Fruit fly (Drosophila melanogaster) whole organism, larva: Measurements from ENCODE around the gene Ref1.

Source experiments
- noc ChIP-seq: fragments of 200-800 bp; sonication (Bioruptor generic); optimal IDR thresholded peaks from 3 replicates; lab custom pipeline; 2019; ENCODE audit warnings: missing biosample characterization, mild to moderate bottlenecking, missing genetic modification characterization, moderate library complexity

The Ref1 gene

dm6 chr3R:7107713-7108588 is 27.8 kb upstream of the Ref1 start:
- peak; percentile 58 for TF ChIP-seq noc (tag; lab: Kevin White, UChicago)

- no peak for TF ChIP-seq noc (tag; lab: Kevin White, UChicago)
Measured at dm6 chr3R:7105503-7106164, 25.4 kb upstream of the Ref1 start.

dm6 chr3R:7104308-7104707 is 24.1 kb upstream of the Ref1 start:
- no peak for TF ChIP-seq noc (tag; lab: Kevin White, UChicago)

- no peak for TF ChIP-seq noc (tag; lab: Kevin White, UChicago)
Measured at dm6 chr3R:7102853-7103833, 23.0 kb upstream of the Ref1 start.

- no peak for TF ChIP-seq noc (tag; lab: Kevin White, UChicago)
Measured at dm6 chr3R:7094368-7094767, 14.2 kb upstream of the Ref1 start.

dm6 chr3R:7093592-7093991 is 13.4 kb upstream of the Ref1 start:
- TF ChIP-seq noc (tag; lab: Kevin White, UChicago) = no peak

dm6 chr3R:7091904-7092303 is 11.7 kb upstream of the Ref1 start:
- TF ChIP-seq noc (tag; lab: Kevin White, UChicago) = no peak

- no peak for TF ChIP-seq noc (tag; lab: Kevin White, UChicago)
Measured at dm6 chr3R:7090337-7090830, 10.2 kb upstream of the Ref1 start.

- TF ChIP-seq noc (tag; lab: Kevin White, UChicago) = peak; percentile 18
Measured at dm6 chr3R:7089522-7090336, 9.5 kb upstream of the Ref1 start.

- TF ChIP-seq noc (tag; lab: Kevin White, UChicago) = no peak
Measured at dm6 chr3R:7088837-7089361, 8.7 kb upstream of the Ref1 start.

- TF ChIP-seq noc (tag; lab: Kevin White, UChicago) = no peak
Measured at dm6 chr3R:7087904-7088303, 7.7 kb upstream of the Ref1 start.

dm6 chr3R:7087201-7087505 is 7.0 kb upstream of the Ref1 start:
- no peak for TF ChIP-seq noc (tag; lab: Kevin White, UChicago)

dm6 chr3R:7086377-7087200 is 6.4 kb upstream of the Ref1 start, which contains the start of gene alphaTub84B:
Gene alphaTub84B (plus strand): TSS chr3R:7086599.
- TF ChIP-seq noc (tag; lab: Kevin White, UChicago) = peak; percentile 66

dm6 chr3R:7085983-7086376 is 5.8 kb upstream of the Ref1 start, which contains the start of gene Tailor:
Gene Tailor (minus strand): TSS chr3R:7086083.
- TF ChIP-seq noc (tag; lab: Kevin White, UChicago) = no peak
